Fruit fly (Drosophila melanogaster): ENCODE data around the gene Sh3beta.

The Sh3beta gene

DNA sequence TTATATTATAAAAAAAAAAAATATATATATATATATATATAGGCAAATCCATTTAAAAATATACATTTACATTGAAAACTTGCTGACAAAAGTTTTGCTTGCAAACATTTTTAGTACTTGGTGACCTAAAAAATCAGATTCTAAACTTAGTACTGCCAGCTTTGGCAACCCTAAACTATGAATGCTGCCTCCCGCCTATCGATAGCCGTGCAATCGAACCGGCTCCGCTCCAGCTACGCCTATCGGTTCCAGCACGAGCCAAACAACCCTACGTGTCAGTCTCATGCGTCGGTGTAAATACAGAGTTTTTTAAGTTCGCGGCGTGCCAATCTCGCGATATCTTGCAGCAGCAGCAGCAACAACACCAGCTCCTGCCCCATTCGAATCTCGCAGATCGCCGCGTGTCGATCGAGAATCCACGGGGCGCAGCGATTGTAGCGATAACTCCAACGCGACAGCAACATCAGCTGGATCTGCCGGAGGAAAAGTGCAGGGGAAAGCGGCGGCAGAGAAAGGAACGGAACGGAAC, 8.7 kb downstream of the Sh3beta start, which contains the start of gene Sec63 (continued):
- peak; percentile 35; the same call in 1 of the 2 replicates for TF ChIP-seq CG10366 (GFP tag; IDR thresholded peaks at IDR 0.05)
- peak; percentile 33 for TF ChIP-seq bcd (GFP tag; optimal IDR thresholded peaks at IDR 0.05)
- TF ChIP-seq Xrp1 (GFP tag; IDR thresholded peaks at IDR 0.05), result peak; percentile 71
- TF ChIP-seq nerfin-1 (tag; optimal IDR thresholded peaks at IDR 0.05), result peak; percentile 21
- no peak for TF ChIP-seq jing (GFP tag; optimal IDR thresholded peaks at IDR 0.05)
- peak; percentile 85 for TF ChIP-seq nerfin-2 (GFP tag; IDR thresholded peaks at IDR 0.05; ENCODE audit: partially characterized antibody)
- no peak; the same call in 1 of the 2 replicates for TF ChIP-seq E2f1 (GFP tag; IDR thresholded peaks at IDR 0.05)
- peak; percentile 47 to 49 for TF ChIP-seq Hr51 (GFP tag; optimal IDR thresholded peaks at IDR 0.05)
- no peak for TF ChIP-seq Nf-YC (tag; optimal IDR thresholded peaks at IDR 0.05)
- peak; percentile 72 for TF ChIP-seq CTCF (GFP tag; optimal IDR thresholded peaks at IDR 0.05)
- TF ChIP-seq CG9797 (GFP tag; optimal IDR thresholded peaks at IDR 0.05), result no peak
- TF ChIP-seq slp2 (GFP tag; optimal IDR thresholded peaks at IDR 0.05), result no peak
- peak; percentile 77 for TF ChIP-seq Sry-δ (GFP tag; optimal IDR thresholded peaks at IDR 0.05)
- 0 out of 2 replicates have a peak, but pooled peaks have one; percentile 16 for TF ChIP-seq CG11247 (GFP tag; IDR thresholded peaks at IDR 0.05)
- TF ChIP-seq B-H1 (GFP tag; IDR thresholded peaks at IDR 0.05), result no peak
- no peak for TF ChIP-seq CG13894 (tag; optimal IDR thresholded peaks at IDR 0.05)
- peak; percentile 54 for TF ChIP-seq CG9817 (tag; optimal IDR thresholded peaks at IDR 0.05)
- TF ChIP-seq Hey (tag; optimal IDR thresholded peaks at IDR 0.05), result no peak
- no peak for TF ChIP-seq fd64A (GFP tag; optimal IDR thresholded peaks at IDR 0.05)
- peak; percentile 19 for TF ChIP-seq CG10267 (tag; optimal IDR thresholded peaks at IDR 0.05)
- TF ChIP-seq CG31388 (GFP tag; optimal IDR thresholded peaks at IDR 0.05), result no peak
- TF ChIP-seq Adf1 (GFP tag; IDR thresholded peaks at IDR 0.05), result 0 out of 2 replicates have a peak, but pooled peaks have one; percentile 3
- no peak for TF ChIP-seq Kr (GFP tag; optimal IDR thresholded peaks at IDR 0.05)
- no peak for TF ChIP-seq CG7928 (GFP tag; optimal IDR thresholded peaks at IDR 0.05)
- no peak for TF ChIP-seq NC2β (GFP tag; optimal IDR thresholded peaks at IDR 0.05)
- no peak for TF ChIP-seq Trl (optimal IDR thresholded peaks at IDR 0.05)
- no peak for TF ChIP-seq Trl (GFP tag; optimal IDR thresholded peaks at IDR 0.05)
- no peak for TF ChIP-seq insv (GFP tag; optimal IDR thresholded peaks at IDR 0.05)
- TF ChIP-seq CG7556 (GFP tag; optimal IDR thresholded peaks at IDR 0.05), result no peak
- no peak for TF ChIP-seq yki (optimal IDR thresholded peaks at IDR 0.05)
- no peak for TF ChIP-seq CG10462 (GFP tag; optimal IDR thresholded peaks at IDR 0.05)
- TF ChIP-seq row (GFP tag; IDR thresholded peaks at IDR 0.05), result peak; percentile 80
- TF ChIP-seq fu2 (GFP tag; optimal IDR thresholded peaks at IDR 0.05), result no peak
- TF ChIP-seq CkIIα-i1 (GFP tag; IDR thresholded peaks at IDR 0.05), result no peak
- TF ChIP-seq D (optimal IDR thresholded peaks at IDR 0.05), result no peak
- peak; percentile 3 for TF ChIP-seq D (GFP tag; optimal IDR thresholded peaks at IDR 0.05)
- TF ChIP-seq CG13296 (GFP tag; optimal IDR thresholded peaks at IDR 0.05), result no peak
- no peak for TF ChIP-seq CG9437 (GFP tag; optimal IDR thresholded peaks at IDR 0.05)
- no peak for TF ChIP-seq CG15073 (GFP tag; optimal IDR thresholded peaks at IDR 0.05)
- no peak for TF ChIP-seq maf-S (GFP tag; optimal IDR thresholded peaks at IDR 0.05)
- peak; percentile 60 for TF ChIP-seq CG11504 (tag; optimal IDR thresholded peaks at IDR 0.05)
- TF ChIP-seq wek (GFP tag; optimal IDR thresholded peaks at IDR 0.05), result no peak
- TF ChIP-seq pnt (GFP tag; optimal IDR thresholded peaks at IDR 0.05), result peak; percentile 34
- TF ChIP-seq abd-A (tag; optimal IDR thresholded peaks at IDR 0.05), result no peak
- TF ChIP-seq CG12391 (tag; optimal IDR thresholded peaks at IDR 0.05), result peak; percentile 58
- no peak for TF ChIP-seq Poxn (GFP tag; IDR thresholded peaks at IDR 0.05)
- TF ChIP-seq CG2199 (GFP tag; IDR thresholded peaks at IDR 0.05), result peak; percentile 23; the same call in 1 of the 3 replicates
- TF ChIP-seq CG1529 (GFP tag; optimal IDR thresholded peaks at IDR 0.05), result no peak
- TF ChIP-seq CG2875 (GFP tag; optimal IDR thresholded peaks at IDR 0.05), result no peak
- no peak for TF ChIP-seq CG6765 (GFP tag; optimal IDR thresholded peaks at IDR 0.05)
- TF ChIP-seq dpn (GFP tag; optimal IDR thresholded peaks at IDR 0.05), result peak; percentile 41 to 63
- peak; percentile 60; the same call in 2 of the 3 replicates for TF ChIP-seq so (GFP tag; IDR thresholded peaks at IDR 0.05)
